Fruit fly (Drosophila melanogaster): Measurements from ENCODE around the gene CG12105.

Gene CG12105

dm6 chr3L:1579169-1579853 lies 36.3 kb downstream of the CG12105 start:
- TF ChIP-seq CG5180 (GFP tag; optimal IDR thresholded peaks at IDR 0.05) (peak; percentile 74), Dek (tag; optimal IDR thresholded peaks at IDR 0.05) (peak; percentile 0), dati (GFP tag; IDR thresholded peaks at IDR 0.05) (no peak), CG30431 (GFP tag; optimal IDR thresholded peaks at IDR 0.05) (peak; percentile 59), CG43689 (GFP tag; IDR thresholded peaks at IDR 0.05) (peak; percentile 45; the same call in 1 of the 2 replicates), CG15696 (tag; optimal IDR thresholded peaks at IDR 0.05) (peak; percentile 95), emc (GFP tag; optimal IDR thresholded peaks at IDR 0.05) (no peak), CG10321 (GFP tag; IDR thresholded peaks at IDR 0.05) (no peak), twi (tag; optimal IDR thresholded peaks at IDR 0.05) (peak; percentile 75), shn (GFP tag; optimal IDR thresholded peaks at IDR 0.05) (peak; percentile 69), dysf (GFP tag; IDR thresholded peaks at IDR 0.05) (no peak; the same call in 1 of the 3 replicates), Max (GFP tag; optimal IDR thresholded peaks at IDR 0.05) (no peak), CG13775 (GFP tag; optimal IDR thresholded peaks at IDR 0.05) (peak; percentile 49), CG32772 (GFP tag; IDR thresholded peaks at IDR 0.05) (0 out of 2 replicates have a peak, but pooled peaks have one; percentile 27), NFAT (GFP tag; IDR thresholded peaks at IDR 0.05) (peak; percentile 67), trem (tag; optimal IDR thresholded peaks at IDR 0.05) (peak; percentile 52), hb (GFP tag; IDR thresholded peaks at IDR 0.05; ENCODE audit: partially characterized antibody) (no peak), en (GFP tag; optimal IDR thresholded peaks at IDR 0.05) (peak; percentile 8), CG2120 (GFP tag; optimal IDR thresholded peaks at IDR 0.05) (peak; percentile 54), pb (GFP tag; optimal IDR thresholded peaks at IDR 0.05) (peak; percentile 69), CG4360 (GFP tag; IDR thresholded peaks at IDR 0.05) (peak; percentile 64), jigr1 (GFP tag; IDR thresholded peaks at IDR 0.05) (0 out of 3 replicates have a peak, but pooled peaks have one; percentile 30), Atf6 (GFP tag; IDR thresholded peaks at IDR 0.05) (peak; percentile 51; the same call in 1 of the 2 replicates), Camta (GFP tag; optimal IDR thresholded peaks at IDR 0.05) (peak; percentile 73), CG14014 (GFP tag; IDR thresholded peaks at IDR 0.05) (0 out of 2 replicates have a peak, but pooled peaks have one; percentile 13), CG9797 (GFP tag; optimal IDR thresholded peaks at IDR 0.05) (peak; percentile 39), Pdp1 (GFP tag; optimal IDR thresholded peaks at IDR 0.05) (peak; percentile 43 to 69), CG18619 (GFP tag; optimal IDR thresholded peaks at IDR 0.05) (peak; percentile 60), knrl (GFP tag; IDR thresholded peaks at IDR 0.05; ENCODE audit: partially characterized antibody) (no peak), Sox102F (GFP tag; optimal IDR thresholded peaks at IDR 0.05) (peak; percentile 72), HmgZ (tag; optimal IDR thresholded peaks at IDR 0.05) (peak; percentile 62), unc-4 (GFP tag; IDR thresholded peaks at IDR 0.05; ENCODE audit: partially characterized antibody) (no peak), Sox100B (GFP tag; optimal IDR thresholded peaks at IDR 0.05) (peak; percentile 81), toy (GFP tag; IDR thresholded peaks at IDR 0.05) (no peak), tgo (GFP tag; IDR thresholded peaks at IDR 0.05) (no peak; the same call in 2 of the 3 replicates), Atf-2 (GFP tag; optimal IDR thresholded peaks at IDR 0.05) (peak; percentile 52), CG9215 (GFP tag; IDR thresholded peaks at IDR 0.05) (no peak), Dfd (GFP tag; optimal IDR thresholded peaks at IDR 0.05) (no peak), lov (optimal IDR thresholded peaks at IDR 0.05) (no peak), lov (GFP tag; IDR thresholded peaks at IDR 0.05) (peak; percentile 86; the same call in 2 of the 3 replicates), abd-A (tag; optimal IDR thresholded peaks at IDR 0.05) (peak; percentile 79), Chrac-16 (GFP tag; optimal IDR thresholded peaks at IDR 0.05) (no peak), CG7372 (GFP tag; IDR thresholded peaks at IDR 0.05) (no peak), p53 (GFP tag; optimal IDR thresholded peaks at IDR 0.05) (peak; percentile 19), sqz (GFP tag; optimal IDR thresholded peaks at IDR 0.05) (peak; percentile 76), CG4282 (GFP tag; optimal IDR thresholded peaks at IDR 0.05) (peak; percentile 31), C15 (GFP tag; IDR thresholded peaks at IDR 0.05) (no peak), dpn (GFP tag; optimal IDR thresholded peaks at IDR 0.05) (peak; percentile 50 to 54), sim (GFP tag; IDR thresholded peaks at IDR 0.05) (no peak), CG42726 (GFP tag; IDR thresholded peaks at IDR 0.05; ENCODE audit: partially characterized antibody) (no peak)
